Fruit fly (Drosophila melanogaster) whole organism, embryonic: ENCODE data around the gene glu.

Experiments
- Atf6 ChIP-seq: fragments of 200-800 bp; sonication (Bioruptor generic); IDR thresholded peaks from 2 replicates; pipeline ENCODE4 v1.3.6; 2022; ENCODE audit warnings: missing biosample characterization, missing genetic modification characterization
- CG12299 ChIP-seq: fragments of 200-800 bp; sonication (Bioruptor generic); optimal IDR thresholded peaks from 2 replicates; lab custom pipeline; 2018; ENCODE audit warnings: missing biosample characterization, mild to moderate bottlenecking, missing genetic modification characterization
- CG1792 ChIP-seq: fragments of 200-800 bp; sonication (Bioruptor generic); optimal IDR thresholded peaks from 2 replicates; lab custom pipeline; 2016; ENCODE audit warnings: missing biosample characterization, missing genetic modification characterization
- CG4617 ChIP-seq: fragments of 200-800 bp; sonication (Bioruptor generic); optimal IDR thresholded peaks from 3 replicates; lab custom pipeline; 2016; ENCODE audit warnings: missing biosample characterization, missing genetic modification characterization, borderline replicate concordance
- CkIIα-i1 ChIP-seq: fragments of 200-800 bp; sonication (Bioruptor generic); IDR thresholded peaks from 2 replicates; pipeline ENCODE4 v1.3.6; 2022; ENCODE audit warnings: missing biosample characterization, missing genetic modification characterization
- Nf-YC ChIP-seq: fragments of 200-800 bp; optimal IDR thresholded peaks from 3 replicates; lab custom pipeline; 2019; ENCODE audit warnings: missing biosample characterization, mild to moderate bottlenecking, missing genetic modification characterization, moderate library complexity
- Oli ChIP-seq: fragments of 200-800 bp; sonication (Bioruptor generic); optimal IDR thresholded peaks from 2 replicates; lab custom pipeline; 2018; ENCODE audit warnings: missing biosample characterization, mild to moderate bottlenecking, missing genetic modification characterization, moderate library complexity
- Sry-β ChIP-seq: fragments of 200-800 bp; sonication (Bioruptor generic); optimal IDR thresholded peaks from 2 replicates; lab custom pipeline; 2018; ENCODE audit warnings: missing biosample characterization, mild to moderate bottlenecking, missing genetic modification characterization, moderate library complexity
- bab2 ChIP-seq: fragments of 200-800 bp; sonication (Bioruptor generic); optimal IDR thresholded peaks from 2 replicates; lab custom pipeline; 2016; ENCODE audit warnings: missing biosample characterization, missing genetic modification characterization
- pan ChIP-seq, 4 experiments: fragments of >200 bp in 3 of 4; fragments of 200-800 bp in 1 of 4; sonication (Bioruptor generic) in 1 of 4; optimal IDR thresholded peaks in 3 of 4; IDR thresholded peaks in 1 of 4; 2 replicates each; pipeline versions ENCODE4 v1.3.6 to Lab custom; 2017 to 2022; ENCODE audit warnings: missing biosample characterization in 2 of 4, missing genetic modification characterization in 2 of 4, mixed read lengths in 1 of 4
- psq ChIP-seq: fragments of 200-800 bp; sonication (Bioruptor generic); optimal IDR thresholded peaks from 2 replicates; lab custom pipeline; 2017; ENCODE audit warnings: missing biosample characterization, missing genetic modification characterization

DNA sequence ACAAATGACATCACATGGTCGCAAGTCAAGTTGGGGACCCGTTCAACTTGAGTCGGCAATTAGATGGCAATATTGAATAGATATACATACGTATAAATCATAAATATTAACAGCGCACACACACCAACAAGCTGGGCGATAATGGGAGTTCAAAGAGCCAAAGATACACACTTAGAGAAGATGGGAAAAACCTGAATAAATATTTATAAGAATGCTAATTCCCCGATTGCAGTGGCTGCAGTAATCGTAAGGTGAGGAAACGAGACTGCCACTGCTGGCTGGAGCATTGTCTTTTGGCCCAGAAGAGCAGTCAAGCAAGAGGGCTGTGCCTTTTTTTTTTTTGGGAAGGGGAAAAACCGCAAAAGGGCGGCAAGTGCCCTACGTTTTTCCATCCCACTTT is 28.0 kb downstream of the glu start:
- TF ChIP-seq Atf6 (GFP tag; lab: Robert Waterston, UW), result no peak
- TF ChIP-seq Oli (tag; lab: Kevin White, UChicago), result no peak
- no peak for TF ChIP-seq CkIIα-i1
- TF ChIP-seq CG12299 (tag; lab: Kevin White, UChicago), result no peak
- no peak for TF ChIP-seq CG4617 (GFP tag; lab: Kevin White, UChicago)
- no peak for TF ChIP-seq Nf-YC (tag; lab: Kevin White, UChicago)
- TF ChIP-seq CG1792, result no peak
- no peak for TF ChIP-seq Sry-β
- TF ChIP-seq psq (GFP tag; lab: Kevin White, UChicago), result no peak
- TF ChIP-seq pan (optimal IDR thresholded peaks at IDR 0.05; lab: Kevin White, UChicago), result no peak
- TF ChIP-seq pan (GFP tag; optimal IDR thresholded peaks at IDR 0.05 in 1 of 2, IDR thresholded peaks at IDR 0.05 in 1 of 2), result no peak
- no peak for TF ChIP-seq bab2 (GFP tag; lab: Kevin White, UChicago)
